Fruit fly (Drosophila melanogaster) whole organism, adult: ENCODE measurements around the gene CG5727.

Source experiments
- cnc ChIP-seq, 2 experiments: fragments of >200 bp; optimal IDR thresholded peaks; 2 replicates each; lab custom pipeline; 2017
- kay ChIP-seq: fragments of 200-800 bp; sonication (Bioruptor generic); peaks from one replicate; lab custom pipeline; 2016; ENCODE audit warnings: missing biosample characterization, missing genetic modification characterization, borderline replicate concordance

DNA sequence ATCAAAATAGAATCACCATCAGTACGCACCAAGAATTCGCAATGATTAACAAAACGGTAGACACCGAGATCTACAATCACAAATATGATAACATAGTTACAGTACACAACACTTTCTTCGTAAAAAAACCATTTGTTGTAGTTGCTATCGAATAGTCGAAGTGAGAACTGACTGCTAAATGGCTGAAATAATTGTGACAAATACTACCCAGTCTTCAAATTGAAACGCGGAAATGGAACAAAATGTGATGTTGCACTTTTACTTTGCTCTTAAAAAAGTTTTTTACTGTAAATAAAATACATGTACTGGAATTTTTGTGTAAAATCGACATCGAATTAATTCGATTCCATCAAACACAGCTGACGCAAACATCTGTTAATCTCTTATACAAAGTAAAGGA lies 21.0 kb upstream of the CG5727 start, which contains the start of gene ova:
- TF ChIP-seq kay (GFP tag; lab: Kevin White, UChicago) (no peak), cnc (optimal IDR thresholded peaks at IDR 0.05; lab: Kevin White, UChicago) (no peak)
